Fruit fly (Drosophila melanogaster) whole organism, embryonic: ENCODE measurements around the gene Sodh1.

ENCODE experiments used
- Abd-B ChIP-seq: fragments of 200-800 bp; sonication (Bioruptor generic); optimal IDR thresholded peaks from 2 replicates; lab custom pipeline; 2018; ENCODE audit warnings: missing biosample characterization, mild to moderate bottlenecking, missing genetic modification characterization, moderate library complexity
- Adf1 ChIP-seq: fragments of 200-800 bp; sonication (Bioruptor generic); IDR thresholded peaks from 2 replicates; pipeline ENCODE4 v1.3.6; 2022; ENCODE audit warnings: missing biosample characterization, missing genetic modification characterization
- Atf3 ChIP-seq: fragments of 200-800 bp; sonication (Bioruptor generic); optimal IDR thresholded peaks from 3 replicates; lab custom pipeline; 2016; ENCODE audit warnings: missing biosample characterization, missing genetic modification characterization
- CG10321 ChIP-seq: fragments of 200-800 bp; sonication (Bioruptor generic); IDR thresholded peaks from 2 replicates; pipeline ENCODE4 v1.3.6; 2022; ENCODE audit warnings: missing biosample characterization, missing genetic modification characterization
- CG10462 ChIP-seq: fragments of 200-800 bp; sonication (Bioruptor generic); optimal IDR thresholded peaks from 2 replicates; lab custom pipeline; 2016; ENCODE audit warnings: missing biosample characterization, missing genetic modification characterization
- CG10959 ChIP-seq: fragments of 200-800 bp; sonication (Bioruptor generic); IDR thresholded peaks from 2 replicates; pipeline ENCODE4 v1.3.6; 2022; ENCODE audit warnings: missing biosample characterization, missing genetic modification characterization
- CG11085 ChIP-seq: fragments of 200-800 bp; sonication (Bioruptor generic); IDR thresholded peaks from 2 replicates; pipeline ENCODE4 v1.3.6; 2022; ENCODE audit warnings: missing biosample characterization, missing genetic modification characterization
- CG11696 ChIP-seq: fragments of 200-800 bp; sonication (Bioruptor generic); IDR thresholded peaks from 2 replicates; pipeline ENCODE4 v1.3.6; 2022; ENCODE audit warnings: missing biosample characterization, missing genetic modification characterization
- CG13894 ChIP-seq: fragments of 200-800 bp; sonication (Bioruptor generic); optimal IDR thresholded peaks from 3 replicates; lab custom pipeline; 2018; ENCODE audit warnings: missing biosample characterization, mild to moderate bottlenecking, missing genetic modification characterization, moderate library complexity
- CG17328 ChIP-seq: fragments of 200-800 bp; sonication (Bioruptor generic); IDR thresholded peaks from 2 replicates; pipeline ENCODE4 v1.3.6; 2022; ENCODE audit warnings: missing biosample characterization, missing genetic modification characterization
- CG17912 ChIP-seq: fragments of 200-800 bp; sonication (Bioruptor generic); optimal IDR thresholded peaks from 2 replicates; lab custom pipeline; 2018; ENCODE audit warnings: missing biosample characterization, mild to moderate bottlenecking, missing genetic modification characterization
- CG2202 ChIP-seq: fragments of 200-800 bp; sonication (Bioruptor generic); optimal IDR thresholded peaks from 2 replicates; lab custom pipeline; 2018; ENCODE audit warnings: missing biosample characterization, mild to moderate bottlenecking, missing genetic modification characterization
- CG34376 ChIP-seq: fragments of 200-800 bp; sonication (Bioruptor generic); optimal IDR thresholded peaks from 2 replicates; lab custom pipeline; 2018; ENCODE audit warnings: missing biosample characterization, mild to moderate bottlenecking, missing genetic modification characterization
- CG3995 ChIP-seq: fragments of 200-800 bp; sonication (Bioruptor generic); optimal IDR thresholded peaks from 3 replicates; lab custom pipeline; 2016; ENCODE audit warnings: missing biosample characterization, missing genetic modification characterization
- CG4282 ChIP-seq: fragments of 200-800 bp; sonication (Bioruptor generic); optimal IDR thresholded peaks from 2 replicates; lab custom pipeline; 2016; ENCODE audit warnings: missing biosample characterization, missing genetic modification characterization
- CG4854 ChIP-seq: fragments of 200-800 bp; sonication (Bioruptor generic); optimal IDR thresholded peaks from 2 replicates; lab custom pipeline; 2016; ENCODE audit warnings: missing biosample characterization, missing genetic modification characterization, inconsistent platforms
- CG7963 ChIP-seq: fragments of 200-800 bp; sonication (Bioruptor generic); IDR thresholded peaks from 3 replicates; pipeline ENCODE4 v1.3.6; 2022; ENCODE audit warnings: missing biosample characterization, missing genetic modification characterization; ENCODE audit not compliant: partially characterized antibody
- CG8359 ChIP-seq: fragments of 200-800 bp; sonication (Bioruptor generic); optimal IDR thresholded peaks from 2 replicates; lab custom pipeline; 2017; ENCODE audit warnings: missing biosample characterization, mild to moderate bottlenecking, missing genetic modification characterization, borderline replicate concordance
- Doc2 ChIP-seq: fragments of 200-800 bp; sonication (Bioruptor generic); IDR thresholded peaks from 2 replicates; pipeline ENCODE4 v1.3.6; 2022; ENCODE audit warnings: missing biosample characterization, missing genetic modification characterization
- Dp ChIP-seq: fragments of 200-800 bp; sonication (Bioruptor generic); optimal IDR thresholded peaks from 2 replicates; lab custom pipeline; 2018; ENCODE audit warnings: missing biosample characterization, mild to moderate bottlenecking, missing genetic modification characterization, moderate library complexity
- Drgx ChIP-seq: fragments of 200-800 bp; sonication (Bioruptor generic); IDR thresholded peaks from 2 replicates; pipeline ENCODE4 v1.3.6; 2022; ENCODE audit warnings: missing biosample characterization, missing genetic modification characterization
- HLH3B ChIP-seq: fragments of 200-800 bp; sonication (Bioruptor generic); IDR thresholded peaks from 2 replicates; pipeline ENCODE4 v1.3.6; 2022; ENCODE audit warnings: missing biosample characterization, missing genetic modification characterization
- HLHmδ ChIP-seq: fragments of 200-800 bp; sonication (Bioruptor generic); optimal IDR thresholded peaks from 2 replicates; lab custom pipeline; 2018; ENCODE audit warnings: missing biosample characterization, mild to moderate bottlenecking, missing genetic modification characterization, moderate library complexity
- HmgD ChIP-seq: fragments of 200-800 bp; sonication (Bioruptor generic); optimal IDR thresholded peaks from 3 replicates; lab custom pipeline; 2016; ENCODE audit warnings: missing biosample characterization, missing genetic modification characterization
- Hr3 ChIP-seq: fragments of 200-800 bp; sonication (Bioruptor generic); optimal IDR thresholded peaks from 3 replicates; lab custom pipeline; 2016; ENCODE audit warnings: missing biosample characterization, missing genetic modification characterization
- Jarid2 ChIP-seq: fragments of 200-800 bp; sonication (Bioruptor generic); optimal IDR thresholded peaks from 3 replicates; lab custom pipeline; 2017; ENCODE audit warnings: mild to moderate bottlenecking, missing biosample characterization, missing genetic modification reagents, missing genetic modification characterization
- NC2β ChIP-seq: fragments of 200-800 bp; sonication (Bioruptor generic); optimal IDR thresholded peaks from 2 replicates; lab custom pipeline; 2016; ENCODE audit warnings: missing biosample characterization, missing genetic modification characterization
- Nf-YC ChIP-seq: fragments of 200-800 bp; optimal IDR thresholded peaks from 3 replicates; lab custom pipeline; 2019; ENCODE audit warnings: missing biosample characterization, mild to moderate bottlenecking, missing genetic modification characterization, moderate library complexity
- Sin3A ChIP-seq: fragments of >200 bp; optimal IDR thresholded peaks from 2 replicates; lab custom pipeline; 2018
- Usf ChIP-seq: fragments of 200-800 bp; sonication (Bioruptor generic); optimal IDR thresholded peaks from 2 replicates; lab custom pipeline; 2017; ENCODE audit warnings: missing genotype, missing biosample characterization, missing genetic modification characterization
- Xrp1 ChIP-seq: fragments of 200-800 bp; sonication (Bioruptor generic); IDR thresholded peaks from 2 replicates; pipeline ENCODE4 v1.3.6; 2022; ENCODE audit warnings: missing biosample characterization, missing genetic modification characterization
- al ChIP-seq: fragments of 200-800 bp; sonication (Bioruptor generic); IDR thresholded peaks from 2 replicates; pipeline ENCODE4 v1.3.6; 2022; ENCODE audit warnings: missing biosample characterization, missing genetic modification characterization
- ash1 ChIP-seq: fragments of 200-800 bp; sonication (Bioruptor generic); optimal IDR thresholded peaks from 2 replicates; lab custom pipeline; 2018; ENCODE audit warnings: missing biosample characterization, mild to moderate bottlenecking, missing genetic modification characterization
- bbx ChIP-seq: fragments of 200-800 bp; sonication (Bioruptor generic); IDR thresholded peaks from 2 replicates; pipeline ENCODE4 v1.3.6; 2022; ENCODE audit warnings: missing biosample characterization, missing genetic modification characterization; ENCODE audit not compliant: partially characterized antibody
- cas ChIP-seq: fragments of 200-800 bp; sonication (Bioruptor generic); IDR thresholded peaks from 2 replicates; pipeline ENCODE4 v1.3.6; 2022; ENCODE audit warnings: missing biosample characterization, missing genetic modification characterization
- dati ChIP-seq: fragments of 200-800 bp; sonication (Bioruptor generic); IDR thresholded peaks from 2 replicates; pipeline ENCODE4 v1.3.6; 2022; ENCODE audit warnings: missing biosample characterization, missing genetic modification characterization
- dm ChIP-seq: fragments of 200-800 bp; sonication (Bioruptor generic); optimal IDR thresholded peaks from 3 replicates; lab custom pipeline; 2016; ENCODE audit warnings: missing biosample characterization, missing genetic modification characterization
- eyg ChIP-seq: fragments of 200-800 bp; sonication (Bioruptor generic); optimal IDR thresholded peaks from 3 replicates; lab custom pipeline; 2016; ENCODE audit warnings: missing biosample characterization, missing genetic modification characterization
- fru ChIP-seq: fragments of >200 bp; optimal IDR thresholded peaks from 2 replicates; lab custom pipeline; 2017
- jigr1 ChIP-seq: fragments of 200-800 bp; sonication (Bioruptor generic); IDR thresholded peaks from 3 replicates; pipeline ENCODE4 v1.3.6; 2022; ENCODE audit warnings: missing biosample characterization, missing genetic modification characterization
- lab ChIP-seq: fragments of 200-800 bp; sonication (Bioruptor generic); optimal IDR thresholded peaks from 3 replicates; lab custom pipeline; 2017; ENCODE audit warnings: missing biosample characterization, missing genetic modification characterization, mild to moderate bottlenecking, moderate library complexity, missing genetic modification reagents
- nom ChIP-seq: fragments of 200-800 bp; sonication (Bioruptor generic); optimal IDR thresholded peaks from 2 replicates; lab custom pipeline; 2017; ENCODE audit warnings: missing biosample characterization, missing genetic modification characterization, mild to moderate bottlenecking, moderate library complexity, missing genetic modification reagents
- pb ChIP-seq: fragments of 200-800 bp; sonication (Bioruptor generic); optimal IDR thresholded peaks from 3 replicates; lab custom pipeline; 2016; ENCODE audit warnings: missing biosample characterization, missing genetic modification characterization
- pzg ChIP-seq: fragments of 200-800 bp; sonication (Bioruptor generic); optimal IDR thresholded peaks from 3 replicates; lab custom pipeline; 2018; ENCODE audit warnings: missing biosample characterization, mild to moderate bottlenecking, missing genetic modification characterization, moderate library complexity
- rib ChIP-seq: fragments of 200-800 bp; sonication (Bioruptor generic); IDR thresholded peaks from 2 replicates; pipeline ENCODE4 v1.3.6; 2022; ENCODE audit warnings: missing biosample characterization, missing genetic modification characterization
- sd ChIP-seq: fragments of 200-800 bp; sonication (Bioruptor generic); optimal IDR thresholded peaks from 3 replicates; lab custom pipeline; 2018; ENCODE audit warnings: missing biosample characterization, mild to moderate bottlenecking, missing genetic modification characterization, moderate library complexity
- tin ChIP-seq: fragments of 200-800 bp; sonication (Bioruptor generic); optimal IDR thresholded peaks from 3 replicates; lab custom pipeline; 2016; ENCODE audit warnings: missing biosample characterization, missing genetic modification characterization
- unpg ChIP-seq: fragments of 200-800 bp; sonication (Bioruptor generic); optimal IDR thresholded peaks from 3 replicates; lab custom pipeline; 2018; ENCODE audit warnings: missing biosample characterization, mild to moderate bottlenecking, missing genetic modification characterization, moderate library complexity
- usp ChIP-seq: fragments of >200 bp; optimal IDR thresholded peaks from 2 replicates; lab custom pipeline; 2017; ENCODE audit warnings: missing biosample characterization, missing genetic modification characterization
- zf30C ChIP-seq: fragments of 200-800 bp; sonication (Bioruptor generic); optimal IDR thresholded peaks from 3 replicates; lab custom pipeline; 2018; ENCODE audit warnings: missing biosample characterization, mild to moderate bottlenecking, missing genetic modification characterization
- zfh2 ChIP-seq: fragments of 200-800 bp; sonication (Bioruptor generic); optimal IDR thresholded peaks from 2 replicates; lab custom pipeline; 2016; ENCODE audit warnings: missing biosample characterization, missing genetic modification characterization

The Sodh1 gene

dm6 chr3R:7074297-7075114 is 22.4 kb downstream of the Sodh1 start, which contains the start of the genes Ufl1 and CG1943 (continued):
- TF ChIP-seq CG2202 (tag; lab: Kevin White, UChicago) (no peak), Jarid2 (GFP tag; lab: Kevin White, UChicago) (peak; percentile 9), bbx (no peak), HmgD (GFP tag; lab: Kevin White, UChicago) (peak; percentile 56), al (no peak), Usf (no peak), CG13894 (tag; lab: Kevin White, UChicago) (no peak), ash1 (no peak), lab (peak; percentile 7), Adf1 (no peak), CG17328 (no peak), Dp (GFP tag; lab: Kevin White, UChicago) (peak; percentile 74), CG4854 (no peak), CG3995 (GFP tag; lab: Kevin White, UChicago) (peak; percentile 92), HLH3B (GFP tag; lab: Robert Waterston, UW) (no peak), unpg (GFP tag; lab: Kevin White, UChicago) (no peak), fru (lab: Kevin White, UChicago) (no peak), Nf-YC (tag; lab: Kevin White, UChicago) (peak; percentile 12), jigr1 (no peak), sd (tag; lab: Kevin White, UChicago) (peak; percentile 86), pb (no peak), zfh2 (no peak), dm (GFP tag; lab: Kevin White, UChicago) (peak; percentile 69), Doc2 (GFP tag; lab: Robert Waterston, UW) (no peak), CG10462 (GFP tag; lab: Kevin White, UChicago) (no peak), Xrp1 (no peak), Hr3 (GFP tag; lab: Kevin White, UChicago) (no peak), CG10321 (GFP tag; lab: Robert Waterston, UW) (no peak), rib (no peak), Drgx (no peak), HLHmδ (GFP tag; lab: Kevin White, UChicago) (no peak), nom (GFP tag; lab: Kevin White, UChicago) (peak; percentile 34), Atf3 (GFP tag; lab: Kevin White, UChicago) (no peak), Sin3A (peak; percentile 88), CG7963 (no peak), usp (GFP tag; lab: Kevin White, UChicago) (no peak), CG10959 (GFP tag; lab: Robert Waterston, UW) (no peak), Abd-B (no peak), NC2β (GFP tag; lab: Kevin White, UChicago) (no peak), pzg (GFP tag; lab: Kevin White, UChicago) (peak; percentile 88), dati (no peak), CG8359 (GFP tag; lab: Kevin White, UChicago) (no peak), eyg (GFP tag; lab: Kevin White, UChicago) (no peak), cas (no peak), zf30C (GFP tag; lab: Kevin White, UChicago) (no peak), CG11696 (GFP tag; lab: Robert Waterston, UW) (no peak), CG11085 (GFP tag; lab: Robert Waterston, UW) (no peak), CG4282 (GFP tag; lab: Kevin White, UChicago) (no peak), tin (GFP tag; lab: Kevin White, UChicago) (no peak), CG17912 (no peak), CG34376 (GFP tag; lab: Kevin White, UChicago) (no peak)
